Fruit fly (Drosophila melanogaster) whole organism, embryonic: ENCODE results near the gene CG15728.

Source experiments
- Aef1 ChIP-seq: fragments of 200-800 bp; sonication (Bioruptor generic); IDR thresholded peaks from 3 replicates; pipeline ENCODE4 v1.3.6; 2022; ENCODE audit warnings: missing biosample characterization, missing genetic modification characterization
- Antp ChIP-seq: fragments of 200-800 bp; sonication (Bioruptor generic); optimal IDR thresholded peaks from 3 replicates; lab custom pipeline; 2016; ENCODE audit warnings: missing biosample characterization, missing genetic modification characterization
- CG10274 ChIP-seq: fragments of 200-800 bp; sonication (Bioruptor generic); optimal IDR thresholded peaks from 3 replicates; lab custom pipeline; 2017; ENCODE audit warnings: missing biosample characterization, mild to moderate bottlenecking, missing genetic modification characterization
- CG12769 ChIP-seq: fragments of 200-800 bp; sonication (Bioruptor generic); optimal IDR thresholded peaks from 2 replicates; lab custom pipeline; 2019; ENCODE audit warnings: missing biosample characterization, mild to moderate bottlenecking, missing genetic modification characterization, moderate library complexity
- CG14965 ChIP-seq: fragments of 200-800 bp; sonication (Bioruptor generic); optimal IDR thresholded peaks from 2 replicates; lab custom pipeline; 2016; ENCODE audit warnings: missing biosample characterization, missing genetic modification characterization, borderline replicate concordance
- CG1603 ChIP-seq: fragments of 200-800 bp; sonication (Bioruptor generic); optimal IDR thresholded peaks from 2 replicates; lab custom pipeline; 2019; ENCODE audit warnings: missing biosample characterization, mild to moderate bottlenecking, missing genetic modification characterization, moderate library complexity
- CG16813 ChIP-seq: fragments of 200-800 bp; sonication (Bioruptor generic); IDR thresholded peaks from 3 replicates; pipeline ENCODE4 v1.3.6; 2022; ENCODE audit warnings: missing biosample characterization, missing genetic modification characterization; ENCODE audit not compliant: partially characterized antibody
- CG16863 ChIP-seq: fragments of 200-800 bp; sonication (Bioruptor generic); optimal IDR thresholded peaks from 3 replicates; lab custom pipeline; 2016; ENCODE audit warnings: missing biosample characterization, missing genetic modification characterization
- CG17829 ChIP-seq: fragments of 200-800 bp; optimal IDR thresholded peaks from 2 replicates; lab custom pipeline; 2019; ENCODE audit warnings: missing biosample characterization, mild to moderate bottlenecking, missing genetic modification characterization, moderate library complexity
- CG18599 ChIP-seq: fragments of 200-800 bp; sonication (Bioruptor generic); optimal IDR thresholded peaks from 3 replicates; lab custom pipeline; 2017; ENCODE audit warnings: missing biosample characterization, missing genetic modification characterization, mild to moderate bottlenecking, moderate library complexity, missing genetic modification reagents
- CG2120 ChIP-seq: fragments of 200-800 bp; sonication (Bioruptor generic); optimal IDR thresholded peaks from 3 replicates; lab custom pipeline; 2016; ENCODE audit warnings: missing biosample characterization, missing genetic modification characterization
- CG3065 ChIP-seq: fragments of 200-800 bp; sonication (Bioruptor generic); optimal IDR thresholded peaks from 2 replicates; lab custom pipeline; 2016; ENCODE audit warnings: missing biosample characterization, missing genetic modification characterization
- CG32767 ChIP-seq: fragments of 200-800 bp; sonication (Bioruptor generic); IDR thresholded peaks from 2 replicates; pipeline ENCODE4 v1.3.6; 2022; ENCODE audit warnings: missing biosample characterization, missing genetic modification characterization
- CG34224 ChIP-seq: fragments of 200-800 bp; sonication (Bioruptor generic); IDR thresholded peaks from 3 replicates; pipeline ENCODE4 v1.3.6; 2022; ENCODE audit warnings: missing biosample characterization, missing genetic modification characterization; ENCODE audit not compliant: partially characterized antibody
- CG3995 ChIP-seq: fragments of 200-800 bp; sonication (Bioruptor generic); optimal IDR thresholded peaks from 3 replicates; lab custom pipeline; 2016; ENCODE audit warnings: missing biosample characterization, missing genetic modification characterization
- CG4282 ChIP-seq: fragments of 200-800 bp; sonication (Bioruptor generic); optimal IDR thresholded peaks from 2 replicates; lab custom pipeline; 2016; ENCODE audit warnings: missing biosample characterization, missing genetic modification characterization
- CG5180 ChIP-seq: fragments of 200-800 bp; sonication (Bioruptor generic); optimal IDR thresholded peaks from 3 replicates; lab custom pipeline; 2017; ENCODE audit warnings: missing biosample characterization, missing genetic modification characterization, mild to moderate bottlenecking, moderate library complexity, missing genetic modification reagents
- Chrac-16 ChIP-seq: fragments of 200-800 bp; sonication (Bioruptor generic); optimal IDR thresholded peaks from 3 replicates; lab custom pipeline; 2016; ENCODE audit warnings: missing biosample characterization, missing genetic modification characterization
- Doc3 ChIP-seq: fragments of 200-800 bp; sonication (Bioruptor generic); IDR thresholded peaks from 3 replicates; pipeline ENCODE4 v1.3.6; 2022; ENCODE audit warnings: missing biosample characterization, missing genetic modification characterization; ENCODE audit not compliant: partially characterized antibody
- Dp ChIP-seq: fragments of 200-800 bp; sonication (Bioruptor generic); optimal IDR thresholded peaks from 2 replicates; lab custom pipeline; 2018; ENCODE audit warnings: missing biosample characterization, mild to moderate bottlenecking, missing genetic modification characterization, moderate library complexity
- Drgx ChIP-seq: fragments of 200-800 bp; sonication (Bioruptor generic); IDR thresholded peaks from 2 replicates; pipeline ENCODE4 v1.3.6; 2022; ENCODE audit warnings: missing biosample characterization, missing genetic modification characterization
- Elba2 ChIP-seq: fragments of 200-800 bp; sonication (Bioruptor generic); optimal IDR thresholded peaks from 3 replicates; lab custom pipeline; 2016; ENCODE audit warnings: missing biosample characterization, missing genetic modification characterization
- Ets97D ChIP-seq: fragments of 200-800 bp; sonication (Bioruptor generic); optimal IDR thresholded peaks from 3 replicates; lab custom pipeline; 2016; ENCODE audit warnings: missing biosample characterization, missing genetic modification characterization
- Hmx ChIP-seq: fragments of 200-800 bp; sonication (Bioruptor generic); optimal IDR thresholded peaks from 2 replicates; lab custom pipeline; 2016; ENCODE audit warnings: missing biosample characterization, missing genetic modification characterization
- Hr78 ChIP-seq, 2 experiments: fragments of 200-800 bp in 1 of 2; fragments of >200 bp in 1 of 2; sonication (Bioruptor generic) in 1 of 2; optimal IDR thresholded peaks; 2 replicates each; lab custom pipeline; 2017 to 2019; ENCODE audit warnings: missing biosample characterization in 2 of 2, missing genetic modification characterization in 2 of 2, mild to moderate bottlenecking in 1 of 2, moderate library complexity in 1 of 2
- Med ChIP-seq: fragments of 200-800 bp; sonication (Bioruptor generic); peaks from one replicate; lab custom pipeline; 2016; ENCODE audit warnings: missing biosample characterization, missing genetic modification characterization, mild to moderate bottlenecking, inconsistent platforms, moderate library complexity
- Opbp ChIP-seq: fragments of 200-800 bp; sonication (Bioruptor generic); IDR thresholded peaks from 3 replicates; pipeline ENCODE4 v1.3.6; 2022; ENCODE audit warnings: missing biosample characterization, missing genetic modification characterization; ENCODE audit not compliant: partially characterized antibody
- Poxn ChIP-seq: fragments of 200-800 bp; sonication (Bioruptor generic); IDR thresholded peaks from 2 replicates; pipeline ENCODE4 v1.3.6; 2022; ENCODE audit warnings: missing biosample characterization, missing genetic modification characterization
- Sry-β ChIP-seq: fragments of 200-800 bp; sonication (Bioruptor generic); optimal IDR thresholded peaks from 2 replicates; lab custom pipeline; 2018; ENCODE audit warnings: missing biosample characterization, mild to moderate bottlenecking, missing genetic modification characterization, moderate library complexity
- TFAM ChIP-seq: fragments of 200-800 bp; sonication (Bioruptor generic); optimal IDR thresholded peaks from 2 replicates; lab custom pipeline; 2017; ENCODE audit warnings: missing biosample characterization, missing genetic modification characterization, inconsistent platforms
- crp ChIP-seq, 2 experiments: fragments of 200-800 bp; sonication (Bioruptor generic); optimal IDR thresholded peaks; 2 replicates in 1 of 2; 3 replicates in 1 of 2; lab custom pipeline; 2017; ENCODE audit warnings: missing biosample characterization in 2 of 2, missing genetic modification characterization in 2 of 2, mild to moderate bottlenecking in 1 of 2, moderate library complexity in 1 of 2
- dati ChIP-seq: fragments of 200-800 bp; sonication (Bioruptor generic); IDR thresholded peaks from 2 replicates; pipeline ENCODE4 v1.3.6; 2022; ENCODE audit warnings: missing biosample characterization, missing genetic modification characterization
- en ChIP-seq: fragments of 200-800 bp; sonication (Bioruptor generic); optimal IDR thresholded peaks from 2 replicates; lab custom pipeline; 2016; ENCODE audit warnings: missing biosample characterization, missing genetic modification characterization
- gce ChIP-seq: fragments of 200-800 bp; sonication (Bioruptor generic); IDR thresholded peaks from 3 replicates; pipeline ENCODE4 v1.3.6; 2022; ENCODE audit warnings: missing biosample characterization, missing genetic modification characterization
- gcm ChIP-seq: fragments of 200-800 bp; sonication (Bioruptor generic); optimal IDR thresholded peaks from 2 replicates; lab custom pipeline; 2019; ENCODE audit warnings: missing biosample characterization, mild to moderate bottlenecking, missing genetic modification characterization, moderate library complexity
- gsb ChIP-seq: fragments of 200-800 bp; sonication (Bioruptor generic); IDR thresholded peaks from 2 replicates; pipeline ENCODE4 v1.3.6; 2022; ENCODE audit warnings: missing biosample characterization, missing genetic modification characterization
- gsb-n ChIP-seq: fragments of 200-800 bp; sonication (Bioruptor generic); optimal IDR thresholded peaks from 3 replicates; lab custom pipeline; 2018; ENCODE audit warnings: missing biosample characterization, mild to moderate bottlenecking, missing genetic modification characterization
- her ChIP-seq: fragments of 200-800 bp; sonication (Bioruptor generic); optimal IDR thresholded peaks from 2 replicates; lab custom pipeline; 2016; ENCODE audit warnings: missing biosample characterization, missing genetic modification characterization
- insv ChIP-seq, 2 experiments: fragments of 200-800 bp; sonication (Bioruptor generic); optimal IDR thresholded peaks; 3 replicates each; lab custom pipeline; 2016 to 2018; ENCODE audit warnings: missing biosample characterization in 2 of 2, missing genetic modification characterization in 2 of 2
- knrl ChIP-seq: fragments of 200-800 bp; sonication (Bioruptor generic); IDR thresholded peaks from 3 replicates; pipeline ENCODE4 v1.3.6; 2022; ENCODE audit warnings: missing biosample characterization, missing genetic modification characterization; ENCODE audit not compliant: partially characterized antibody
- pho ChIP-seq: fragments of 200-800 bp; sonication (Bioruptor generic); optimal IDR thresholded peaks from 2 replicates; lab custom pipeline; 2016; ENCODE audit warnings: missing biosample characterization, missing genetic modification characterization
- schlank ChIP-seq: fragments of 200-800 bp; sonication (Bioruptor generic); optimal IDR thresholded peaks from 2 replicates; lab custom pipeline; 2018; ENCODE audit warnings: missing biosample characterization, mild to moderate bottlenecking, missing genetic modification characterization
- sd ChIP-seq: fragments of 200-800 bp; sonication (Bioruptor generic); optimal IDR thresholded peaks from 3 replicates; lab custom pipeline; 2018; ENCODE audit warnings: missing biosample characterization, mild to moderate bottlenecking, missing genetic modification characterization, moderate library complexity
- slbo ChIP-seq: fragments of 200-800 bp; sonication (Bioruptor generic); IDR thresholded peaks from 2 replicates; pipeline ENCODE4 v1.3.6; 2022; ENCODE audit warnings: missing biosample characterization, missing genetic modification characterization
- tin ChIP-seq: fragments of 200-800 bp; sonication (Bioruptor generic); optimal IDR thresholded peaks from 3 replicates; lab custom pipeline; 2016; ENCODE audit warnings: missing biosample characterization, missing genetic modification characterization
- toy ChIP-seq: fragments of 200-800 bp; sonication (Bioruptor generic); IDR thresholded peaks from 2 replicates; pipeline ENCODE4 v1.3.6; 2022; ENCODE audit warnings: missing biosample characterization, missing genetic modification characterization
- wdn ChIP-seq: fragments of 200-800 bp; sonication (Bioruptor generic); IDR thresholded peaks from 2 replicates; pipeline ENCODE4 v1.3.6; 2022; ENCODE audit warnings: missing biosample characterization, missing genetic modification characterization
- wor ChIP-seq: fragments of 200-800 bp; sonication (Bioruptor generic); IDR thresholded peaks from 2 replicates; pipeline ENCODE4 v1.3.6; 2022; ENCODE audit warnings: missing biosample characterization, missing genetic modification characterization

Gene CG15728

dm6 chrX:12578701-12579372 is 45.3 kb upstream of the CG15728 start (continued):
- TF ChIP-seq CG18599 = peak; percentile 63
- TF ChIP-seq CG3065 (GFP tag; lab: Kevin White, UChicago) = no peak
- TF ChIP-seq Ets97D = no peak
- no peak for TF ChIP-seq CG4282 (GFP tag; lab: Kevin White, UChicago)
- peak; percentile 52 for TF ChIP-seq Aef1 (GFP tag; lab: Robert Waterston, UW)
- TF ChIP-seq TFAM (GFP tag; lab: Kevin White, UChicago) = no peak
- TF ChIP-seq insv (GFP tag; optimal IDR thresholded peaks at IDR 0.05; lab: Kevin White, UChicago) = no peak
- no peak for TF ChIP-seq en (GFP tag; lab: Kevin White, UChicago)
- TF ChIP-seq Dp (GFP tag; lab: Kevin White, UChicago) = no peak
- peak; percentile 48 for TF ChIP-seq slbo (GFP tag; lab: Robert Waterston, UW)
- no peak for TF ChIP-seq Poxn
- TF ChIP-seq knrl (GFP tag; lab: Robert Waterston, UW) = 0 out of 3 replicates have a peak, but pooled peaks have one; percentile 29
- TF ChIP-seq gsb-n (tag; lab: Kevin White, UChicago) = peak; percentile 58
- TF ChIP-seq Chrac-16 (GFP tag; lab: Kevin White, UChicago) = peak; percentile 1
- no peak for TF ChIP-seq wdn (GFP tag; lab: Robert Waterston, UW)
- no peak for TF ChIP-seq CG10274 (GFP tag; lab: Kevin White, UChicago)
- peak; percentile 27 for TF ChIP-seq sd (tag; lab: Kevin White, UChicago)
- TF ChIP-seq CG1603 (tag; lab: Kevin White, UChicago) = peak; percentile 24
- peak; percentile 71 for TF ChIP-seq Med (GFP tag; lab: Kevin White, UChicago)
- TF ChIP-seq CG17829 = peak; percentile 49
- TF ChIP-seq CG14965 = no peak
- no peak for TF ChIP-seq CG16813 (GFP tag; lab: Robert Waterston, UW)
- TF ChIP-seq gsb (GFP tag; lab: Robert Waterston, UW) = peak; percentile 15; the same call in 1 of the 2 replicates
- peak; percentile 81; the same call in 1 of the 2 replicates for TF ChIP-seq CG32767 (GFP tag; lab: Robert Waterston, UW)
- TF ChIP-seq wor (GFP tag; lab: Robert Waterston, UW) = peak; percentile 47; the same call in 1 of the 2 replicates
- TF ChIP-seq pho = peak; percentile 11

- TF ChIP-seq tin (GFP tag; lab: Kevin White, UChicago) (peak; percentile 92), Antp (GFP tag; lab: Kevin White, UChicago) (peak; percentile 95), schlank (tag; lab: Kevin White, UChicago) (peak; percentile 93), Drgx (GFP tag; lab: Robert Waterston, UW) (peak; percentile 96), Hmx (peak; percentile 81), crp (GFP tag; optimal IDR thresholded peaks at IDR 0.05; lab: Kevin White, UChicago) (peak in 1 of 2 experiments; percentile 59), Sry-β (peak; percentile 29), wor (GFP tag; lab: Robert Waterston, UW) (peak; percentile 91), gce (GFP tag; lab: Robert Waterston, UW) (peak; percentile 87; the same call in 2 of the 3 replicates), dati (GFP tag; lab: Robert Waterston, UW) (peak; percentile 84), CG5180 (peak; percentile 86), CG2120 (GFP tag; lab: Kevin White, UChicago) (peak; percentile 98), Opbp (GFP tag; lab: Robert Waterston, UW) (no peak), CG3995 (GFP tag; lab: Kevin White, UChicago) (peak; percentile 66), Med (GFP tag; lab: Kevin White, UChicago) (peak; percentile 99), Elba2 (peak; percentile 96), CG16863 (peak; percentile 96), CG12769 (tag; lab: Kevin White, UChicago) (peak; percentile 91), gcm (peak; percentile 90), her (GFP tag; lab: Kevin White, UChicago) (peak; percentile 93), CG34224 (GFP tag; lab: Robert Waterston, UW) (no peak; the same call in 2 of the 3 replicates), Doc3 (GFP tag; lab: Robert Waterston, UW) (no peak), toy (GFP tag; lab: Robert Waterston, UW) (peak; percentile 70), Hr78 (GFP tag; optimal IDR thresholded peaks at IDR 0.05; lab: Kevin White, UChicago) (peak in 1 of 2 experiments; percentile 76)
Observed at dm6 chrX:12579506-12579999, 44.5 kb upstream of the CG15728 start.
